Worm (Caenorhabditis elegans): ENCODE measurements around the gene F09C12.8.

ce11 chrII:5141945-5142514 lies 29.8 kb downstream of the F09C12.8 start, which contains the start of gene nas-29:
- TF ChIP-seq fos-1 (tag; optimal IDR thresholded peaks at IDR 0.05) (no peak), ceh-9 (tag; optimal IDR thresholded peaks at IDR 0.05) (no peak), snpc-4 (tag; optimal IDR thresholded peaks at IDR 0.05) (no peak), aly-2 (tag; optimal IDR thresholded peaks at IDR 0.05) (no peak), mdl-1 (tag; optimal IDR thresholded peaks at IDR 0.05) (peak; percentile 28), nhr-12 (tag; optimal IDR thresholded peaks at IDR 0.05) (no peak), nhr-11 (tag; optimal IDR thresholded peaks at IDR 0.05) (no peak), tbx-2 (tag; optimal IDR thresholded peaks at IDR 0.05) (no peak)

Measured in whole organism, L3 larva.